Worm (Caenorhabditis elegans): ENCODE data around the gene str-139.

Gene str-139

DNA sequence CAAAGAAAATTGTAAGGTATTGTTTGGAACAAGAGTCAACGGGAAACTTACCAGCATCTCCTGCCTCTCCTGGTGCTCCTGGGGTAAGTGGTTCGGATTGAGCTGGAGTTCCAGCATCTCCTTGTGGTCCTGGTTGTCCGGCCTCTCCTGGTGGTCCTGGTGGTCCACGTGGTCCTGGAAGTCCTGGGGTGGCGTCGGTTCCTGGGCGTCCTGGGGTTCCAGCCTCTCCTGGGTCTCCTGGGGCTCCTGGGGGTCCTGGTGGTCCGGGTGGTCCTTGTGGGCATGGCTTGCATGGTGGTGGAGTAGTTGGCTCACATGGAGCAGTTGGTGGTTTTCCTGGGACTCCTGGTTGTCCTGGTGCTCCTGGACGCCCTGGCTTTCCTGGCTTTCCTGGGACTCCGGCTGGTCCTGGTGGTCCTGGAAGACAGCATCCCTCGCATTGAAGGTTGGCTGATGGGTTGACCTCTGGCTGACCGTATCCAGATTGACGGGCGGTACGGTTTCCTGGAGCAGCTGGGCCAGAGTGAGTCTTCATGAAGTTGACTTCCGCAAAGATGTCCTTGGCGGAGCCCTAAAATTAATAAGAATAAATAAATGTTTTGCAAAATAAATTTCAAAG, 11.8 kb downstream of the str-139 start:
- TF ChIP-seq ceh-39 (tag; optimal IDR thresholded peaks at IDR 0.05), result no peak
- no peak for TF ChIP-seq zip-8 (tag; optimal IDR thresholded peaks at IDR 0.05)
- TF ChIP-seq mls-2 (tag; optimal IDR thresholded peaks at IDR 0.05), result no peak
- TF ChIP-seq nhr-2 (tag; optimal IDR thresholded peaks at IDR 0.05), result no peak
- no peak for TF ChIP-seq ceh-83 (GFP tag; optimal IDR thresholded peaks at IDR 0.05)
- TF ChIP-seq tbx-8 (GFP tag; optimal IDR thresholded peaks at IDR 0.05), result no peak
- no peak for TF ChIP-seq M03D4.4 (tag; optimal IDR thresholded peaks at IDR 0.05)
- TF ChIP-seq elt-3 (tag; optimal IDR thresholded peaks at IDR 0.05), result no peak
- no peak for TF ChIP-seq nhr-28 (tag; optimal IDR thresholded peaks at IDR 0.05)

DNA sequence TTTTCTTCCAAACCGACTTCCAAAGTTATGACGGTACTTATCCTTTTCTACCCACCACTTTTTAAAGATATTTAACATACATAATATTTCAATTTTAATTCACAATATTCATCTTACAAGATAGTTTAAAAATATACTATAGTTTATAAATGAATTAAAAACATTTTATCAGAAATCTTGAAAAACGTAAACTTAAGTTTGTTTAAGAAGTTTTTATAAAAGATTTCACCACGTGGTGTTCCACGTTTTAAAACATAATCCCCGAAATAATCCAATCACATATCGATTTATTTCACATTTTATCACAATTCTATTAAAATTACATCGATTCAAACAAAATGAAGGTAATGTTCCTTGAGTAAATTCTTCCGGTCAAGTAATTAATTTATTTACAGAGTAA, 15.3 kb downstream of the str-139 start, which contains the start of gene ZC513.3:
TSS of gene ZC513.3 (plus strand) at position 301 of the 400 bp plus-strand sequence.
- TF ChIP-seq hlh-1 (tag; optimal IDR thresholded peaks at IDR 0.05), result no peak
- no peak for TF ChIP-seq elt-3 (tag; optimal IDR thresholded peaks at IDR 0.05)

DNA sequence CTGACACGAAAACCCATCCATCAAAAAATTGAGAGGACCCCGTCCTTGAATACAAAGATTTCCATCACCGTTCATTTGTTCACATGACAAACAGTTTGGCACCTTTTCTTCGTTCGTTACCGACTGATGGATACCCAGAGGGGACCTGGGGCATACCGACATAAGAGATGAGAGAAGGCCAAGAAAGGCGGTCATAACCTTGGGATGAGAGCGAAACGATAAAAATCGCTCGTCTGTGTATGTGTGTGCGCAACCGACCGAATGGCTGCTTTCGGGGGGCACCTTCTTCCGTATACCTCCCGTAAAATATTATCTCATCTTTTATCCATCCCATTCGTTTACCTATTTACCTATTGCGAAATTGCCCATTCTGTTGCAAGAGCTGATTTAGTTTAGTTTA, 17.0 kb downstream of the str-139 start:
- TF ChIP-seq mls-2 (tag; optimal IDR thresholded peaks at IDR 0.05) (no peak), zip-8 (tag; optimal IDR thresholded peaks at IDR 0.05) (no peak), M03D4.4 (tag; optimal IDR thresholded peaks at IDR 0.05) (no peak), pha-4 (tag; optimal IDR thresholded peaks at IDR 0.05) (no peak), nhr-2 (tag; optimal IDR thresholded peaks at IDR 0.05) (peak; percentile 49), nhr-237 (tag; optimal IDR thresholded peaks at IDR 0.05) (no peak), elt-1 (tag; optimal IDR thresholded peaks at IDR 0.05; ENCODE audit: borderline replicate concordance, insufficient read depth) (peak; percentile 54), sem-2 (GFP tag; optimal IDR thresholded peaks at IDR 0.05) (no peak), snpc-4 (tag; optimal IDR thresholded peaks at IDR 0.05) (no peak), elt-3 (tag; optimal IDR thresholded peaks at IDR 0.05) (no peak), ztf-11 (tag; optimal IDR thresholded peaks at IDR 0.05) (no peak), ceh-43 (GFP tag; optimal IDR thresholded peaks at IDR 0.05) (no peak), sptf-1 (tag; optimal IDR thresholded peaks at IDR 0.05) (no peak), bed-3 (GFP tag; optimal IDR thresholded peaks at IDR 0.05) (no peak), cnd-1 (tag; optimal IDR thresholded peaks at IDR 0.05) (no peak), lsy-2 (tag; optimal IDR thresholded peaks at IDR 0.05) (no peak), hlh-1 (tag; optimal IDR thresholded peaks at IDR 0.05) (no peak), drap-1 (GFP tag; optimal IDR thresholded peaks at IDR 0.05) (no peak), ham-2 (GFP tag; optimal IDR thresholded peaks at IDR 0.05) (peak; percentile 51), mab-5 (tag; optimal IDR thresholded peaks at IDR 0.05) (no peak), unc-62 (GFP tag; optimal IDR thresholded peaks at IDR 0.05) (peak; percentile 49), unc-120 (tag; optimal IDR thresholded peaks at IDR 0.05; ENCODE audit: poor library complexity, severe bottlenecking) (no peak), ceh-39 (tag; optimal IDR thresholded peaks at IDR 0.05) (no peak)

DNA sequence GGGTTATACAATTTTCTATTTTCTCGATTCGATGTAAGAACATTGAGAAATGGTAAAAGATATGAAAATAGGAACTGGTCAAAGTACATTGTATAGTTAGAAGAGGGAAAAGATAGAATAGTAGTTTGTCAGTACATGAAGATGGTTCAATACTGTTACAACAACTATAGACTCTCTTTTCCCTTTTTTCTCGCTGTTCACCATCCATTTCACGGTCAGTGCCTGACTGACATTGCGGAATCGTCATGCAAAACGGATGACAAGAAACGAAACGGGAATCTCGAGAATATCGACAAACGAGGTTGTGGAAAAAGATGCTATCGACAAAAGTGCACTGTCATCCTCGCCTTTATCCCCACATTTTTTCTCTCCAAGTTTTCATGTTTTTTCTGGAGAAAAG, 18.3 kb downstream of the str-139 start:
- no peak for TF ChIP-seq nhr-76 (tag; optimal IDR thresholded peaks at IDR 0.05)
- TF ChIP-seq ceh-43 (GFP tag; optimal IDR thresholded peaks at IDR 0.05), result no peak
- TF ChIP-seq elt-1 (tag; optimal IDR thresholded peaks at IDR 0.05; ENCODE audit: borderline replicate concordance, insufficient read depth), result peak; percentile 38
- TF ChIP-seq ceh-83 (GFP tag; optimal IDR thresholded peaks at IDR 0.05), result no peak

DNA sequence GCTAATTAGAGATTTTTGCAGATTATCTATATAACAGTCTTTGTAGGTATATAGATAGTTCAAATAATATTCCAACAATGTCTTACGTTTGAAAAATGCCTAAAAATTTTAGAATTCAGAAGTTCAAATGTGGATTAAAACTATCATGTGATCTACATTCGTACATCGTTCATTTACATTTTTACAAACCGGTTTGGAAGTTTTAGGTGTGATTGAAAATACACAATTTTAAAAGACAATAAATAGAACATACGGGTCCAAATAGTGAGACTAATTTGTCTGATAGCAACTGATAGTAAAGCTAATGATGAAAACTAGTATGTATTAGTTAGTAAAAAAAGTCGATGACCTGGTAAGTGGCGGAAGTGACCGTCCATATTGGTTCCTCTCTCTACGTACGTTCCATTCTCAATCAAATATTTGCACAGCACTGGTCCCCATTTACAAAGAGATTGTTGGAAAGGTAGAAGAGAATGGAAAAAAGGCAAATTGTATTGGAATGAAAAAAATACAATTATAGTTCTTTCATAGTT, 20.6 kb downstream of the str-139 start:
- no peak for TF ChIP-seq ham-2 (GFP tag; optimal IDR thresholded peaks at IDR 0.05)
- TF ChIP-seq ces-1 (GFP tag; optimal IDR thresholded peaks at IDR 0.05), result no peak
- no peak for TF ChIP-seq drap-1 (GFP tag; optimal IDR thresholded peaks at IDR 0.05)
- no peak for TF ChIP-seq zip-8 (tag; optimal IDR thresholded peaks at IDR 0.05)
- TF ChIP-seq nhr-2 (tag; optimal IDR thresholded peaks at IDR 0.05), result no peak
- TF ChIP-seq unc-39 (tag; optimal IDR thresholded peaks at IDR 0.05), result no peak
- TF ChIP-seq hlh-1 (tag; optimal IDR thresholded peaks at IDR 0.05), result no peak
- TF ChIP-seq mls-2 (tag; optimal IDR thresholded peaks at IDR 0.05), result no peak
- TF ChIP-seq nhr-12 (tag; optimal IDR thresholded peaks at IDR 0.05), result no peak
- TF ChIP-seq lin-13 (tag; optimal IDR thresholded peaks at IDR 0.05), result no peak
- TF ChIP-seq cnd-1 (tag; optimal IDR thresholded peaks at IDR 0.05), result no peak
- TF ChIP-seq nhr-237 (tag; optimal IDR thresholded peaks at IDR 0.05), result no peak
- no peak for TF ChIP-seq sem-2 (GFP tag; optimal IDR thresholded peaks at IDR 0.05)
- TF ChIP-seq elt-1 (tag; optimal IDR thresholded peaks at IDR 0.05; ENCODE audit: borderline replicate concordance, insufficient read depth), result no peak
